Worm (Caenorhabditis elegans): ENCODE measurements around the gene pck-1.

ce11 chrIII:31600-31999 is 34.5 kb downstream of the pck-1 start:
- TF ChIP-seq lin-13 (GFP tag; optimal IDR thresholded peaks at IDR 0.05) (no peak), lin-38 (GFP tag; IDR thresholded peaks at IDR 0.05) (no peak), Y48G9A.11 (GFP tag; IDR thresholded peaks at IDR 0.05) (no peak), php-3 (GFP tag; IDR thresholded peaks at IDR 0.05) (no peak), dmd-6 (GFP tag; IDR thresholded peaks at IDR 0.05) (no peak), rbr-2 (tag; optimal IDR thresholded peaks at IDR 0.05) (no peak), hmg-1.1 (GFP tag; IDR thresholded peaks at IDR 0.05) (no peak), zag-1 (tag; optimal IDR thresholded peaks at IDR 0.05) (no peak), ceh-28 (tag; optimal IDR thresholded peaks at IDR 0.05) (no peak), lim-7 (GFP tag; IDR thresholded peaks at IDR 0.05) (no peak), nhr-77 (tag; optimal IDR thresholded peaks at IDR 0.05) (no peak), ZK337.2 (GFP tag; IDR thresholded peaks at IDR 0.05) (no peak)

All from whole organism, L4 larva.